Fruit fly (Drosophila melanogaster): ENCODE data around the gene CG11398.

CG11398 gene

DNA sequence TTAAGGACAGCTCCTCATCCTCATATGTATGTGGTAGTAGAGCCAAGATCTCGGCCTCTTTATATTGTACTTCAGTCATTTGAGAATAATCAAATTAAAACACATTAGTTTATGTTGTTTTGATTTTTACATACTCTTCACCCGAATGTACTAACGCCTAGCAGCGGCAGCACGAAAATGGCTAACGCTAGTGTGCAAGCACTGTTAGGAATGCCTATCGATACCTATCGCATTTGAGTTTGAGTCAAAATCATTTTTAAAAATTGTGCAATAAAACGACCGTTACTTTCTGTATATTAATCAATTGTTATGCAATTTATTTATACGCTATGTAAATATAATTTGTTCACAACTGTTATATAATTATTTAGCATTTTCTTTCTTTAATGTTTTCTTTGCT lies at the start of gene CG11398:
TSS of gene CG11398 (minus strand) at position 157 of the 400 bp plus-strand sequence.
- TF ChIP-seq bcd (GFP tag; optimal IDR thresholded peaks at IDR 0.05) (no peak), CG7987 (GFP tag; optimal IDR thresholded peaks at IDR 0.05) (no peak), Xrp1 (GFP tag; IDR thresholded peaks at IDR 0.05) (no peak), PHDP (tag; optimal IDR thresholded peaks at IDR 0.05) (no peak), CG12071 (GFP tag; optimal IDR thresholded peaks at IDR 0.05) (no peak), CG34224 (GFP tag; IDR thresholded peaks at IDR 0.05; ENCODE audit: partially characterized antibody) (peak; percentile 73), fd96Cb (tag; optimal IDR thresholded peaks at IDR 0.05) (no peak), p53 (GFP tag; optimal IDR thresholded peaks at IDR 0.05) (no peak), CG6791 (GFP tag; IDR thresholded peaks at IDR 0.05; ENCODE audit: partially characterized antibody) (peak; percentile 85), rib (GFP tag; IDR thresholded peaks at IDR 0.05) (no peak), CG17328 (GFP tag; IDR thresholded peaks at IDR 0.05) (no peak), CG14860 (GFP tag; IDR thresholded peaks at IDR 0.05; ENCODE audit: partially characterized antibody) (peak; percentile 62; the same call in 2 of the 3 replicates), CG7786 (GFP tag; optimal IDR thresholded peaks at IDR 0.05) (no peak), knrl (GFP tag; IDR thresholded peaks at IDR 0.05; ENCODE audit: partially characterized antibody) (peak; percentile 80), HLHmδ (GFP tag; optimal IDR thresholded peaks at IDR 0.05) (no peak), Ada2b (GFP tag; IDR thresholded peaks at IDR 0.05) (no peak), CG2120 (GFP tag; optimal IDR thresholded peaks at IDR 0.05) (no peak), CG7745 (tag; optimal IDR thresholded peaks at IDR 0.05) (no peak), CG32772 (GFP tag; IDR thresholded peaks at IDR 0.05) (no peak), toy (GFP tag; IDR thresholded peaks at IDR 0.05) (no peak), Dfd (GFP tag; optimal IDR thresholded peaks at IDR 0.05) (no peak), crp (GFP tag; optimal IDR thresholded peaks at IDR 0.05) (no peak), CG9609 (GFP tag; optimal IDR thresholded peaks at IDR 0.05) (no peak), Jarid2 (GFP tag; optimal IDR thresholded peaks at IDR 0.05) (no peak), Six4 (GFP tag; optimal IDR thresholded peaks at IDR 0.05) (no peak), chif (GFP tag; optimal IDR thresholded peaks at IDR 0.05) (no peak), Hr78 (GFP tag; optimal IDR thresholded peaks at IDR 0.05) (no peak), CG1792 (GFP tag; optimal IDR thresholded peaks at IDR 0.05) (no peak), Meics (GFP tag; optimal IDR thresholded peaks at IDR 0.05) (no peak), CG18476 (GFP tag; optimal IDR thresholded peaks at IDR 0.05) (no peak), MESR4 (GFP tag; optimal IDR thresholded peaks at IDR 0.05) (peak; percentile 17), ttk (GFP tag; IDR thresholded peaks at IDR 0.05) (no peak), lov (optimal IDR thresholded peaks at IDR 0.05) (no peak), lov (GFP tag; IDR thresholded peaks at IDR 0.05) (no peak), kay (GFP tag; optimal IDR thresholded peaks at IDR 0.05) (no peak), CG17612 (GFP tag; IDR thresholded peaks at IDR 0.05) (no peak), phol (tag; optimal IDR thresholded peaks at IDR 0.05) (peak; percentile 67), cad (GFP tag; optimal IDR thresholded peaks at IDR 0.05) (no peak), HLH4C (GFP tag; IDR thresholded peaks at IDR 0.05; ENCODE audit: partially characterized antibody) (peak; percentile 58), bab2 (GFP tag; optimal IDR thresholded peaks at IDR 0.05) (no peak), CG3838 (GFP tag; optimal IDR thresholded peaks at IDR 0.05) (no peak), Mes4 (GFP tag; optimal IDR thresholded peaks at IDR 0.05) (no peak), corto (GFP tag; optimal IDR thresholded peaks at IDR 0.05) (no peak), CG3726 (GFP tag; IDR thresholded peaks at IDR 0.05) (no peak), Spps (tag; optimal IDR thresholded peaks at IDR 0.05) (no peak), Nf-YA (GFP tag; IDR thresholded peaks at IDR 0.05) (no peak), pum (GFP tag; optimal IDR thresholded peaks at IDR 0.05) (no peak), CG14050 (GFP tag; IDR thresholded peaks at IDR 0.05) (no peak), Med (GFP tag) (peak; percentile 71), Sry-β (GFP tag; optimal IDR thresholded peaks at IDR 0.05) (no peak), Doc2 (GFP tag; IDR thresholded peaks at IDR 0.05) (no peak), CG11723 (GFP tag; optimal IDR thresholded peaks at IDR 0.05) (no peak)

Data from whole organism, embryonic.